ENCODE assay signal across 1 fruit fly cellular context in genomic region chr2L:18186695-18187094, dm6.
TF ChIP-seq lines count a peak whose summit lies in the region.

No protein-coding gene starts in this region.

TF ChIP-seq in whole organism, embryonic, 481 proteins besides CTCF, POLR2A, EP300 and RAD21 (continued from another document and continues in another):
- TF ChIP-seq CG7556 (GFP tag; optimal IDR thresholded peaks at IDR 0.05; lab: Kevin White, UChicago) (peak; percentile 0), Sin3A (optimal IDR thresholded peaks at IDR 0.05; lab: Kevin White, UChicago) (no peak), dmrt11E (tag; optimal IDR thresholded peaks at IDR 0.05; lab: Kevin White, UChicago) (no peak), CG4707 (GFP tag; optimal IDR thresholded peaks at IDR 0.05; lab: Kevin White, UChicago) (no peak), Eip74EF (GFP tag; optimal IDR thresholded peaks at IDR 0.05; lab: Kevin White, UChicago) (no peak), CG34376 (GFP tag; optimal IDR thresholded peaks at IDR 0.05; lab: Kevin White, UChicago) (no peak), E2f1 (GFP tag; IDR thresholded peaks at IDR 0.05; lab: Robert Waterston, UW) (0 out of 2 replicates have a peak, but pooled peaks have one; percentile 9), crol (GFP tag; IDR thresholded peaks at IDR 0.05; lab: Robert Waterston, UW) (no peak), Side (GFP tag; optimal IDR thresholded peaks at IDR 0.05; lab: Kevin White, UChicago) (no peak), Dek (tag; optimal IDR thresholded peaks at IDR 0.05; lab: Kevin White, UChicago) (no peak), jigr1 (GFP tag; IDR thresholded peaks at IDR 0.05; lab: Robert Waterston, UW) (no peak), sima (GFP tag; optimal IDR thresholded peaks at IDR 0.05; lab: Kevin White, UChicago) (no peak), bsh (GFP tag; optimal IDR thresholded peaks at IDR 0.05; lab: Kevin White, UChicago) (no peak), CG12391 (tag; optimal IDR thresholded peaks at IDR 0.05; lab: Kevin White, UChicago) (no peak), CG30403 (GFP tag; optimal IDR thresholded peaks at IDR 0.05; lab: Kevin White, UChicago) (peak; percentile 14), CG6791 (GFP tag; IDR thresholded peaks at IDR 0.05; lab: Robert Waterston, UW; ENCODE audit: partially characterized antibody) (no peak), Sox100B (GFP tag; optimal IDR thresholded peaks at IDR 0.05; lab: Kevin White, UChicago) (no peak), CG13894 (tag; optimal IDR thresholded peaks at IDR 0.05; lab: Kevin White, UChicago) (no peak), CG9609 (GFP tag; optimal IDR thresholded peaks at IDR 0.05; lab: Kevin White, UChicago) (no peak), amos (GFP tag; IDR thresholded peaks at IDR 0.05; lab: Robert Waterston, UW; ENCODE audit: partially characterized antibody) (no peak), CG2875 (GFP tag; optimal IDR thresholded peaks at IDR 0.05; lab: Kevin White, UChicago) (no peak), vfl (GFP tag; optimal IDR thresholded peaks at IDR 0.05; lab: Kevin White, UChicago) (no peak), lola (GFP tag; optimal IDR thresholded peaks at IDR 0.05; lab: Kevin White, UChicago) (no peak), Drgx (GFP tag; IDR thresholded peaks at IDR 0.05; lab: Robert Waterston, UW) (no peak), Myb (GFP tag; optimal IDR thresholded peaks at IDR 0.05; lab: Kevin White, UChicago) (no peak), CG15696 (tag; optimal IDR thresholded peaks at IDR 0.05; lab: Kevin White, UChicago) (no peak), CG10366 (GFP tag; IDR thresholded peaks at IDR 0.05; lab: Robert Waterston, UW) (no peak), C15 (GFP tag; IDR thresholded peaks at IDR 0.05; lab: Robert Waterston, UW) (no peak), CG5245 (GFP tag; optimal IDR thresholded peaks at IDR 0.05; lab: Kevin White, UChicago) (no peak), CG15073 (GFP tag; optimal IDR thresholded peaks at IDR 0.05; lab: Kevin White, UChicago) (no peak), NC2α (GFP tag; optimal IDR thresholded peaks at IDR 0.05; lab: Kevin White, UChicago) (no peak), Sox102F (GFP tag; optimal IDR thresholded peaks at IDR 0.05; lab: Kevin White, UChicago) (peak; percentile 47), trem (tag; optimal IDR thresholded peaks at IDR 0.05; lab: Kevin White, UChicago) (no peak), TFAM (GFP tag; optimal IDR thresholded peaks at IDR 0.05; lab: Kevin White, UChicago) (no peak), lab (GFP tag; optimal IDR thresholded peaks at IDR 0.05; lab: Kevin White, UChicago) (peak; percentile 65), gt (GFP tag; IDR thresholded peaks at IDR 0.05; lab: Robert Waterston, UW) (no peak), trh (GFP tag; optimal IDR thresholded peaks at IDR 0.05; lab: Kevin White, UChicago) (no peak), ttk (GFP tag; IDR thresholded peaks at IDR 0.05; lab: Robert Waterston, UW) (0 out of 2 replicates have a peak, but pooled peaks have one; percentile 10), gcm (GFP tag; optimal IDR thresholded peaks at IDR 0.05; lab: Kevin White, UChicago) (no peak), Ravus (GFP tag; IDR thresholded peaks at IDR 0.05; lab: Robert Waterston, UW) (no peak), CG7786 (GFP tag; optimal IDR thresholded peaks at IDR 0.05; lab: Kevin White, UChicago) (peak; percentile 4), CG7987 (GFP tag; optimal IDR thresholded peaks at IDR 0.05; lab: Kevin White, UChicago) (no peak), knrl (GFP tag; IDR thresholded peaks at IDR 0.05; lab: Robert Waterston, UW; ENCODE audit: partially characterized antibody) (no peak), az2 (GFP tag; optimal IDR thresholded peaks at IDR 0.05; lab: Kevin White, UChicago) (no peak), Pdp1 (GFP tag; optimal IDR thresholded peaks at IDR 0.05; lab: Kevin White, UChicago) (peak in 1 of 2 experiments; percentile 20), CG3163 (GFP tag; optimal IDR thresholded peaks at IDR 0.05; lab: Kevin White, UChicago) (no peak), crc (GFP tag; optimal IDR thresholded peaks at IDR 0.05; lab: Kevin White, UChicago) (no peak), sqz (GFP tag; optimal IDR thresholded peaks at IDR 0.05; lab: Kevin White, UChicago) (no peak), CG11398 (GFP tag; optimal IDR thresholded peaks at IDR 0.05; lab: Kevin White, UChicago) (no peak), Trl (optimal IDR thresholded peaks at IDR 0.05; lab: Kevin White, UChicago) (no peak), Trl (GFP tag; optimal IDR thresholded peaks at IDR 0.05; lab: Kevin White, UChicago) (no peak), CG12236 (GFP tag; optimal IDR thresholded peaks at IDR 0.05; lab: Kevin White, UChicago) (no peak), caup (GFP tag; optimal IDR thresholded peaks at IDR 0.05; lab: Kevin White, UChicago; ENCODE audit: severe bottlenecking) (peak; percentile 32), Max (GFP tag; optimal IDR thresholded peaks at IDR 0.05; lab: Kevin White, UChicago) (no peak), Stat92E (GFP tag; optimal IDR thresholded peaks at IDR 0.05; lab: Kevin White, UChicago) (no peak), sd (tag; optimal IDR thresholded peaks at IDR 0.05; lab: Kevin White, UChicago) (no peak), CoRest (tag; optimal IDR thresholded peaks at IDR 0.05; lab: Kevin White, UChicago) (no peak), CG10462 (GFP tag; optimal IDR thresholded peaks at IDR 0.05; lab: Kevin White, UChicago) (no peak), Ets65A (GFP tag; lab: Kevin White, UChicago) (no peak), sens-2 (GFP tag; IDR thresholded peaks at IDR 0.05; lab: Robert Waterston, UW) (no peak), nau (GFP tag; optimal IDR thresholded peaks at IDR 0.05; lab: Kevin White, UChicago) (no peak), nom (GFP tag; optimal IDR thresholded peaks at IDR 0.05; lab: Kevin White, UChicago) (no peak), sug (tag; optimal IDR thresholded peaks at IDR 0.05; lab: Kevin White, UChicago) (no peak), jing (GFP tag; optimal IDR thresholded peaks at IDR 0.05; lab: Kevin White, UChicago) (peak; percentile 4), Bdp1 (GFP tag; optimal IDR thresholded peaks at IDR 0.05; lab: Kevin White, UChicago) (no peak), abd-A (tag; optimal IDR thresholded peaks at IDR 0.05; lab: Kevin White, UChicago) (no peak), CG7271 (tag; optimal IDR thresholded peaks at IDR 0.05; lab: Kevin White, UChicago) (no peak), zf30C (GFP tag; optimal IDR thresholded peaks at IDR 0.05; lab: Kevin White, UChicago) (no peak), CG12071 (GFP tag; optimal IDR thresholded peaks at IDR 0.05; lab: Kevin White, UChicago) (no peak), emc (GFP tag; optimal IDR thresholded peaks at IDR 0.05; lab: Kevin White, UChicago) (no peak), YL-1 (GFP tag; optimal IDR thresholded peaks at IDR 0.05; lab: Kevin White, UChicago) (no peak), CG14710 (tag; optimal IDR thresholded peaks at IDR 0.05; lab: Kevin White, UChicago) (no peak), HLH4C (GFP tag; IDR thresholded peaks at IDR 0.05; lab: Robert Waterston, UW; ENCODE audit: partially characterized antibody) (no peak), CG15269 (tag; optimal IDR thresholded peaks at IDR 0.05; lab: Kevin White, UChicago) (peak; percentile 27), corto (GFP tag; optimal IDR thresholded peaks at IDR 0.05; lab: Kevin White, UChicago) (no peak), CG43689 (GFP tag; IDR thresholded peaks at IDR 0.05; lab: Robert Waterston, UW) (no peak), CG6175 (GFP tag; IDR thresholded peaks at IDR 0.05; lab: Robert Waterston, UW) (no peak), nmo (GFP tag; optimal IDR thresholded peaks at IDR 0.05; lab: Kevin White, UChicago) (no peak), CG7745 (tag; optimal IDR thresholded peaks at IDR 0.05; lab: Kevin White, UChicago) (no peak), CG9215 (GFP tag; IDR thresholded peaks at IDR 0.05; lab: Robert Waterston, UW) (no peak), mam (GFP tag; optimal IDR thresholded peaks at IDR 0.05; lab: Kevin White, UChicago) (peak; percentile 20), CG4360 (GFP tag; IDR thresholded peaks at IDR 0.05; lab: Robert Waterston, UW) (no peak), lov (optimal IDR thresholded peaks at IDR 0.05; lab: Kevin White, UChicago) (no peak), lov (GFP tag; IDR thresholded peaks at IDR 0.05; lab: Robert Waterston, UW) (no peak), CG10543 (GFP tag; optimal IDR thresholded peaks at IDR 0.05; lab: Kevin White, UChicago) (no peak), CG30431 (GFP tag; optimal IDR thresholded peaks at IDR 0.05; lab: Kevin White, UChicago) (no peak), CG9797 (GFP tag; optimal IDR thresholded peaks at IDR 0.05; lab: Kevin White, UChicago) (no peak), CkIIα-i1 (GFP tag; IDR thresholded peaks at IDR 0.05; lab: Robert Waterston, UW) (no peak), Scr (GFP tag; IDR thresholded peaks at IDR 0.05; lab: Robert Waterston, UW; ENCODE audit: partially characterized antibody) (no peak), CG7839 (tag; optimal IDR thresholded peaks at IDR 0.05; lab: Kevin White, UChicago) (no peak), Dref (GFP tag; IDR thresholded peaks at IDR 0.05; lab: Robert Waterston, UW) (no peak), pb (GFP tag; optimal IDR thresholded peaks at IDR 0.05; lab: Kevin White, UChicago) (no peak), unc-4 (GFP tag; IDR thresholded peaks at IDR 0.05; lab: Robert Waterston, UW; ENCODE audit: partially characterized antibody) (no peak), ind (GFP tag; optimal IDR thresholded peaks at IDR 0.05; lab: Kevin White, UChicago) (peak; percentile 19), grn (GFP tag; optimal IDR thresholded peaks at IDR 0.05; lab: Kevin White, UChicago) (no peak), pan (optimal IDR thresholded peaks at IDR 0.05; lab: Kevin White, UChicago) (no peak), pan (GFP tag; optimal IDR thresholded peaks at IDR 0.05 in 1 of 2, IDR thresholded peaks at IDR 0.05 in 1 of 2) (peak in 1 of 2 experiments; percentile 40), CG7357 (GFP tag; IDR thresholded peaks at IDR 0.05; lab: Robert Waterston, UW) (no peak), jumu (GFP tag; optimal IDR thresholded peaks at IDR 0.05; lab: Kevin White, UChicago) (peak; percentile 10), CG18476 (GFP tag; optimal IDR thresholded peaks at IDR 0.05; lab: Kevin White, UChicago) (no peak), CG15601 (tag; optimal IDR thresholded peaks at IDR 0.05; lab: Kevin White, UChicago) (no peak), kni (GFP tag; optimal IDR thresholded peaks at IDR 0.05; lab: Kevin White, UChicago) (no peak), pita (GFP tag; optimal IDR thresholded peaks at IDR 0.05; lab: Kevin White, UChicago) (no peak), zfh1 (GFP tag; IDR thresholded peaks at IDR 0.05; lab: Robert Waterston, UW) (no peak), dimm (GFP tag; IDR thresholded peaks at IDR 0.05; lab: Robert Waterston, UW) (no peak), CG12155 (GFP tag; optimal IDR thresholded peaks at IDR 0.05; lab: Kevin White, UChicago) (no peak), CG12942 (GFP tag; optimal IDR thresholded peaks at IDR 0.05; lab: Kevin White, UChicago) (no peak), chinmo (GFP tag; IDR thresholded peaks at IDR 0.05; lab: Robert Waterston, UW; ENCODE audit: partially characterized antibody) (no peak), CG9876 (GFP tag; optimal IDR thresholded peaks at IDR 0.05; lab: Kevin White, UChicago) (no peak), CG15514 (GFP tag; optimal IDR thresholded peaks at IDR 0.05; lab: Kevin White, UChicago) (peak; percentile 24), ase (GFP tag; IDR thresholded peaks at IDR 0.05; lab: Robert Waterston, UW) (no peak), CG12659 (GFP tag; optimal IDR thresholded peaks at IDR 0.05; lab: Kevin White, UChicago) (no peak), HLH54F (GFP tag; optimal IDR thresholded peaks at IDR 0.05; lab: Kevin White, UChicago) (no peak), bowl (GFP tag; IDR thresholded peaks at IDR 0.05; lab: Robert Waterston, UW) (no peak), CG1602 (GFP tag; optimal IDR thresholded peaks at IDR 0.05; lab: Kevin White, UChicago) (no peak), HmgZ (tag; optimal IDR thresholded peaks at IDR 0.05; lab: Kevin White, UChicago) (no peak), CG6254 (GFP tag; optimal IDR thresholded peaks at IDR 0.05; lab: Kevin White, UChicago) (no peak), Dbx (GFP tag; IDR thresholded peaks at IDR 0.05; lab: Robert Waterston, UW) (0 out of 3 replicates have a peak, but pooled peaks have one; percentile 29), ash1 (GFP tag; optimal IDR thresholded peaks at IDR 0.05; lab: Kevin White, UChicago) (no peak), slp2 (GFP tag; optimal IDR thresholded peaks at IDR 0.05; lab: Kevin White, UChicago) (peak; percentile 0), fd96Cb (tag; optimal IDR thresholded peaks at IDR 0.05; lab: Kevin White, UChicago) (no peak), CG2202 (tag; optimal IDR thresholded peaks at IDR 0.05; lab: Kevin White, UChicago) (no peak), eyg (GFP tag; optimal IDR thresholded peaks at IDR 0.05; lab: Kevin White, UChicago) (no peak), CG2889 (GFP tag; IDR thresholded peaks at IDR 0.05; lab: Robert Waterston, UW) (no peak), CrebB (tag; optimal IDR thresholded peaks at IDR 0.05; lab: Kevin White, UChicago) (no peak), CG18011 (GFP tag; optimal IDR thresholded peaks at IDR 0.05; lab: Kevin White, UChicago) (no peak), Spps (tag; optimal IDR thresholded peaks at IDR 0.05; lab: Kevin White, UChicago) (no peak), Nf-YC (tag; optimal IDR thresholded peaks at IDR 0.05; lab: Kevin White, UChicago) (no peak), sna (GFP tag; IDR thresholded peaks at IDR 0.05; lab: Robert Waterston, UW; ENCODE audit: partially characterized antibody) (no peak), CG17568 (GFP tag; optimal IDR thresholded peaks at IDR 0.05; lab: Kevin White, UChicago) (no peak), CG4328 (GFP tag; optimal IDR thresholded peaks at IDR 0.05; lab: Kevin White, UChicago) (no peak), CG4424 (GFP tag; optimal IDR thresholded peaks at IDR 0.05; lab: Kevin White, UChicago) (peak; percentile 21), esg (GFP tag; conservative IDR thresholded peaks at IDR 0.05; lab: Robert Waterston, UW) (no peak), prd (optimal IDR thresholded peaks at IDR 0.05; lab: Kevin White, UChicago) (no peak), prd (GFP tag; IDR thresholded peaks at IDR 0.05; lab: Robert Waterston, UW) (peak; percentile 24; the same call in 1 of the 3 replicates), sc (optimal IDR thresholded peaks at IDR 0.05; lab: Kevin White, UChicago) (no peak), sc (GFP tag; optimal IDR thresholded peaks at IDR 0.05; lab: Kevin White, UChicago) (no peak), Gsc (GFP tag; IDR thresholded peaks at IDR 0.05; lab: Robert Waterston, UW) (no peak), usp (GFP tag; optimal IDR thresholded peaks at IDR 0.05; lab: Kevin White, UChicago) (no peak)
